Worm (Caenorhabditis elegans) whole organism, L2 larva: ENCODE data around the gene tbg-1.

Experiments used
- F13H6.1 ChIP-seq: sonication (generic microtip); optimal IDR thresholded peaks from 2 replicates; lab custom pipeline; 2016; ENCODE audit warnings: missing genetic modification characterization, missing compliant biosample characterization
- aly-2 ChIP-seq: fragments of 150-350 bp; optimal IDR thresholded peaks from 2 replicates; lab custom pipeline; 2014; ENCODE audit warnings: missing biosample characterization, missing genetic modification characterization
- blmp-1 ChIP-seq: sonication (generic microtip); optimal IDR thresholded peaks from 2 replicates; lab custom pipeline; 2017; ENCODE audit warnings: missing genetic modification characterization, mild to moderate bottlenecking, missing compliant biosample characterization, antibody characterized with exemption, moderate library complexity; ENCODE audit not compliant: insufficient read depth
- elt-3 ChIP-seq: sonication (generic microtip); optimal IDR thresholded peaks from 2 replicates; lab custom pipeline; 2017; ENCODE audit warnings: missing biosample characterization, missing genetic modification characterization
- gmeb-1 ChIP-seq: fragments of 150-350 bp; optimal IDR thresholded peaks from 2 replicates; lab custom pipeline; 2014; ENCODE audit warnings: missing biosample characterization, missing genetic modification characterization
- lin-11 ChIP-seq: fragments of 150-350 bp; sonication (generic microtip); optimal IDR thresholded peaks from 2 replicates; lab custom pipeline; 2014; ENCODE audit warnings: missing biosample characterization, missing genetic modification characterization, inconsistent platforms, mixed read lengths
- nhr-23 ChIP-seq: fragments of 150-350 bp; optimal IDR thresholded peaks from 2 replicates; lab custom pipeline; 2014; ENCODE audit warnings: missing biosample characterization, missing genetic modification reagents, missing genetic modification characterization
- nhr-77 ChIP-seq: fragments of 150-350 bp; optimal IDR thresholded peaks from 2 replicates; lab custom pipeline; 2014; ENCODE audit warnings: missing biosample characterization, missing genetic modification characterization
- skn-1 ChIP-seq: sonication (generic microtip); optimal IDR thresholded peaks from 2 replicates; lab custom pipeline; 2017; ENCODE audit warnings: missing biosample characterization, missing genetic modification characterization
- snpc-4 ChIP-seq: fragments of 150-350 bp; optimal IDR thresholded peaks from 2 replicates; lab custom pipeline; 2014; ENCODE audit warnings: missing biosample characterization, missing genetic modification characterization
- unc-39 ChIP-seq: fragments of 150-350 bp; optimal IDR thresholded peaks from 2 replicates; lab custom pipeline; 2014; ENCODE audit warnings: missing biosample characterization, missing genetic modification characterization
- ztf-11 ChIP-seq: sonication (generic microtip); optimal IDR thresholded peaks from 2 replicates; lab custom pipeline; 2017; ENCODE audit warnings: missing biosample characterization, missing genetic modification characterization

DNA sequence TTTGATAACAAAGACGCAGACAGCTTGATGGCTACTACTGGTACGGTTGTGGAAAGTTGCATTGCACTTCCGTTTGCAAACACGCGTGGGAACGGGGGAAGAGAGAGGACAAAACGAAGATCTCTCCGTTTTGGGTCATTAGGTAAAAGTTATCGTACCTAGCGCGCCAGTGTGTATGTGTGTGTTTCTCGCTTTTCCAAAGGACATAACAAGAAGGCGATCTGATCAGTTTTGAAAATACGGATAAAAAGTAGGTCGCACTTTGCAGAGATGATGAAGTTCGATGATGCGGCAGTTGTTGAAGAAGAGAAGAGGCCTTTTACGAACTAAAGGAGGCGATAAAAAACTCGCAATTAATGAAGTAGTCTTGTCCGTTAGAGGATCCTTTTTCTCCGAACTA, 16.1 kb upstream of the tbg-1 start:
- TF ChIP-seq nhr-23 (tag; lab: Kevin White, UChicago) (no peak), snpc-4 (no peak), blmp-1 (tag; lab: Kevin White, UChicago) (peak; percentile 22), nhr-77 (tag; lab: Kevin White, UChicago) (no peak), skn-1 (tag; lab: Kevin White, UChicago) (no peak), F13H6.1 (tag; lab: Kevin White, UChicago) (no peak), elt-3 (tag; lab: Kevin White, UChicago) (no peak), lin-11 (tag; lab: Kevin White, UChicago) (no peak), aly-2 (no peak), gmeb-1 (tag; lab: Kevin White, UChicago) (no peak), unc-39 (tag; lab: Kevin White, UChicago) (no peak), ztf-11 (no peak)
